Worm (Caenorhabditis elegans) whole organism, mixed stage, embryonic: ENCODE measurements around the gene F36D3.16.

Experiments used
- M03D4.4 ChIP-seq: sonication (generic microtip); optimal IDR thresholded peaks from 2 replicates; lab custom pipeline; 2017; ENCODE audit warnings: mild to moderate bottlenecking, missing genetic modification characterization, missing compliant biosample characterization
- blmp-1 ChIP-seq: fragments of 150-350 bp; optimal IDR thresholded peaks from 2 replicates; lab custom pipeline; 2014; ENCODE audit warnings: missing biosample characterization, missing genetic modification characterization
- ceh-39 ChIP-seq: fragments of 150-350 bp; optimal IDR thresholded peaks from 2 replicates; lab custom pipeline; 2014; ENCODE audit warnings: missing biosample characterization, missing genetic modification characterization
- ceh-43 ChIP-seq: fragments of 200-800 bp; sonication (Bioruptor generic); optimal IDR thresholded peaks from 2 replicates; lab custom pipeline; 2018; ENCODE audit warnings: mild to moderate bottlenecking, missing genetic modification characterization, moderate library complexity, missing compliant biosample characterization
- ceh-83 ChIP-seq: fragments of 200-800 bp; sonication (Bioruptor generic); optimal IDR thresholded peaks from 2 replicates; lab custom pipeline; 2018; ENCODE audit warnings: mild to moderate bottlenecking, missing genetic modification characterization, missing compliant biosample characterization
- drap-1 ChIP-seq: fragments of 200-800 bp; sonication (Bioruptor generic); optimal IDR thresholded peaks from 3 replicates; lab custom pipeline; 2018; ENCODE audit warnings: mild to moderate bottlenecking, missing genetic modification characterization, missing compliant biosample characterization
- elt-3 ChIP-seq: fragments of 150-350 bp; optimal IDR thresholded peaks from 2 replicates; lab custom pipeline; 2014; ENCODE audit warnings: missing biosample characterization, missing genetic modification characterization
- flh-1 ChIP-seq: fragments of 200-800 bp; sonication (Bioruptor generic); optimal IDR thresholded peaks from 2 replicates; lab custom pipeline; 2018; ENCODE audit warnings: mild to moderate bottlenecking, missing genetic modification characterization, moderate library complexity, missing compliant biosample characterization
- ham-2 ChIP-seq: fragments of 200-800 bp; sonication (Bioruptor generic); optimal IDR thresholded peaks from 2 replicates; lab custom pipeline; 2018; ENCODE audit warnings: mild to moderate bottlenecking, missing genetic modification characterization, missing compliant biosample characterization
- hlh-1 ChIP-seq: fragments of 150-350 bp; optimal IDR thresholded peaks from 2 replicates; lab custom pipeline; 2014; ENCODE audit warnings: missing biosample characterization, missing genetic modification reagents, missing genetic modification characterization
- lin-13 ChIP-seq: fragments of 150-350 bp; optimal IDR thresholded peaks from 2 replicates; lab custom pipeline; 2014; ENCODE audit warnings: missing biosample characterization, missing genetic modification characterization
- lsy-2 ChIP-seq: fragments of 150-350 bp; optimal IDR thresholded peaks from 2 replicates; lab custom pipeline; 2014; ENCODE audit warnings: missing biosample characterization, missing genetic modification characterization
- mab-5 ChIP-seq: fragments of 150-350 bp; optimal IDR thresholded peaks from 2 replicates; lab custom pipeline; 2014; ENCODE audit warnings: missing biosample characterization, missing genetic modification characterization
- mep-1 ChIP-seq: fragments of 150-350 bp; optimal IDR thresholded peaks from 2 replicates; lab custom pipeline; 2017; ENCODE audit warnings: missing biosample characterization, missing genetic modification reagents, missing genetic modification characterization, inconsistent platforms
- mls-2 ChIP-seq: sonication (generic microtip); optimal IDR thresholded peaks from 2 replicates; lab custom pipeline; 2016; ENCODE audit warnings: mild to moderate bottlenecking, missing genetic modification characterization, moderate library complexity, missing compliant biosample characterization
- nhr-2 ChIP-seq: fragments of 150-350 bp; optimal IDR thresholded peaks from 2 replicates; lab custom pipeline; 2014; ENCODE audit warnings: missing biosample characterization, missing genetic modification characterization
- nhr-237 ChIP-seq: fragments of 150-350 bp; optimal IDR thresholded peaks from 2 replicates; lab custom pipeline; 2014; ENCODE audit warnings: missing biosample characterization, missing genetic modification characterization
- nhr-28 ChIP-seq: fragments of 150-350 bp; optimal IDR thresholded peaks from 2 replicates; lab custom pipeline; 2014; ENCODE audit warnings: missing biosample characterization, missing genetic modification characterization
- nhr-76 ChIP-seq: sonication (generic microtip); optimal IDR thresholded peaks from 2 replicates; lab custom pipeline; 2017; ENCODE audit warnings: missing biosample characterization, missing genetic modification characterization
- pha-4 ChIP-seq: fragments of 150-350 bp; optimal IDR thresholded peaks from 2 replicates; lab custom pipeline; 2018; ENCODE audit warnings: missing biosample characterization, missing genetic modification reagents, missing genetic modification characterization
- sem-2 ChIP-seq: fragments of 200-800 bp; sonication (Bioruptor generic); optimal IDR thresholded peaks from 2 replicates; lab custom pipeline; 2018; ENCODE audit warnings: mild to moderate bottlenecking, missing genetic modification characterization, missing compliant biosample characterization
- snpc-4 ChIP-seq: fragments of 150-350 bp; optimal IDR thresholded peaks from 2 replicates; lab custom pipeline; 2014; ENCODE audit warnings: missing biosample characterization, missing genetic modification characterization
- tbx-8 ChIP-seq: fragments of 200-800 bp; sonication (Bioruptor generic); optimal IDR thresholded peaks from 2 replicates; lab custom pipeline; 2018; ENCODE audit warnings: mild to moderate bottlenecking, missing genetic modification characterization, moderate library complexity, missing compliant biosample characterization
- unc-120 ChIP-seq: sonication (generic microtip); optimal IDR thresholded peaks from 2 replicates; lab custom pipeline; 2017; ENCODE audit warnings: missing genetic modification characterization, missing compliant biosample characterization; ENCODE audit not compliant: poor library complexity, severe bottlenecking
- unc-62 ChIP-seq: fragments of 150-350 bp; optimal IDR thresholded peaks from 2 replicates; lab custom pipeline; 2014; ENCODE audit warnings: missing biosample characterization, missing genetic modification reagents, missing genetic modification characterization
- zip-8 ChIP-seq: fragments of 150-350 bp; optimal IDR thresholded peaks from 2 replicates; lab custom pipeline; 2014; ENCODE audit warnings: missing biosample characterization, missing genetic modification characterization
- ztf-11 ChIP-seq: fragments of 150-350 bp; optimal IDR thresholded peaks from 2 replicates; lab custom pipeline; 2014; ENCODE audit warnings: missing biosample characterization, missing genetic modification characterization

Gene F36D3.16

DNA sequence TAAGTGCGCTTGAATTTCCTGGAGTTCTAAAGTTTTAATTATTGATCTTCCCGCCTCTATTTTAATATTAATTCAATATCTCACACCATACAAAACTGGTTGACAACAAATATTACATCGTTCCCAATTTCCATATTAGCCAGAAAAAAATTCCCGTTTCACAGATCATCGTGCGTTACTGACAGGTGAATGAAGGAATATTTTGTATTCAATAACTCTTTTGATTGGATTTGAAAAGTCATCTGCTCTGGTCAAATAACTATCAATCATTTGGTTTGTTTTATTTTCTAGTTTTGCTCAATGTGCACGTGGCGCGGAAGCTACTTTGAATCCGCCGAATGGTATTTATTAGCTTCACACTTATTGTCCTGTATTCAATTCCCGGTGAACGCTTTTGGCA lies 44.2 kb upstream of the F36D3.16 start, which contains the start of gene srh-139:
TSS of gene srh-139 (plus strand) at position 301 of the 400 bp plus-strand sequence.
- TF ChIP-seq ztf-11 (no peak), tbx-8 (GFP tag; lab: Kevin White, UChicago) (no peak), ceh-83 (GFP tag; lab: Kevin White, UChicago) (no peak), lin-13 (tag; lab: Kevin White, UChicago) (no peak), mep-1 (tag; lab: Kevin White, UChicago) (no peak), pha-4 (tag; lab: Kevin White, UChicago) (no peak), unc-120 (tag; lab: Kevin White, UChicago) (no peak), snpc-4 (tag; lab: Kevin White, UChicago) (no peak), nhr-28 (tag; lab: Kevin White, UChicago) (no peak), drap-1 (GFP tag; lab: Kevin White, UChicago) (no peak)
- TF ChIP-seq, all 35 proteins: peak for 0

DNA sequence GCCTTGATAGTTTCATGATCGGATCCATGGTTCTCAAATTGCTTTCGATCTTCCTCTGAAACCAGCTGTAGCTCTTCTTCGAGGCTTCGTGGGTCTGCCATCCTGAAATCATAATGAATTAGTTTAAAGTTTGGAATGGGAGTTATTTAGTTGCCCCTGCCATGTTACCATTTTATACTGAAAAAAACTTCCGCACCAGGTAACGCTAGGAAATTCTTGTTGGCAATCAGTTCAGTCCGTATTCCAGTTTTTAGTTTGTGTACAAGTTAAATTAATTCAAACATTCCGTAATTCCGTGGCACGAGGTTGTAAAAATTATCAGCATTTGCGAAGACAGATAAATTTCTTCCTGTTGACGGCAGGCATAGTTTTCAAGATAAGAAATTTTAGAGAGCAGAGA lies 40.4 kb upstream of the F36D3.16 start, which contains the start of gene Y32B12A.5:
TSS of gene Y32B12A.5 (minus strand) at position 101 of the 400 bp plus-strand sequence.
- TF ChIP-seq ceh-43 (GFP tag; lab: Kevin White, UChicago) (no peak), nhr-28 (tag; lab: Kevin White, UChicago) (no peak), lin-13 (tag; lab: Kevin White, UChicago) (no peak), mls-2 (tag; lab: Kevin White, UChicago) (no peak), sem-2 (GFP tag; lab: Kevin White, UChicago) (no peak), snpc-4 (tag; lab: Kevin White, UChicago) (no peak), hlh-1 (tag; lab: Kevin White, UChicago) (no peak), nhr-237 (tag; lab: Kevin White, UChicago) (no peak), mab-5 (tag; lab: Kevin White, UChicago) (no peak), ztf-11 (no peak), zip-8 (tag; lab: Kevin White, UChicago) (no peak), M03D4.4 (tag; lab: Kevin White, UChicago) (no peak), nhr-76 (no peak)
- TF ChIP-seq, all 35 proteins: peak for 0

DNA sequence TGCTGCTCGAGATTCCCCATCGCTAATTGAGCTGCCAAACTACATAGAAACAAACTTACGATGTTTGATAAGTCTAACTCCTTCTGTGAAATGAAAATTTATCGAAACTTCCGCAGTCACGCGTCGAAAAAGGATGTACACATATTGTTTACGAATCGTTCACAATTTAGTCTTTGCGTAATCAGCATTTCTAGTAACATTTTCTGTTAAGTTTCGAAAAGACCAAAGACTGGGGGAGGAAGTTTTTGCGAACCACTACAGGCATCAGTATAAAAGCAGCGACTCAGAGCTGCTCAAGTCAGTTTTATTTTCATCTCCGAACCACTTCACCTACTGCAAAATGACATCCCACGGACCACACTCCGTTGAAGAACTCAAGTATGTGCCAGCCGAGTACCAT lies 39.7 kb upstream of the F36D3.16 start, which contains the start of gene sqst-4:
TSS of gene sqst-4 (plus strand) at position 301 of the 400 bp plus-strand sequence.
- TF ChIP-seq pha-4 (tag; lab: Kevin White, UChicago) (no peak), tbx-8 (GFP tag; lab: Kevin White, UChicago) (no peak), ceh-83 (GFP tag; lab: Kevin White, UChicago) (no peak), unc-120 (tag; lab: Kevin White, UChicago) (no peak), hlh-1 (tag; lab: Kevin White, UChicago) (no peak), unc-62 (GFP tag; lab: Kevin White, UChicago) (no peak), lsy-2 (tag; lab: Kevin White, UChicago) (no peak), ztf-11 (no peak), zip-8 (tag; lab: Kevin White, UChicago) (no peak), mab-5 (tag; lab: Kevin White, UChicago) (no peak), blmp-1 (tag; lab: Kevin White, UChicago) (no peak), flh-1 (no peak)

DNA sequence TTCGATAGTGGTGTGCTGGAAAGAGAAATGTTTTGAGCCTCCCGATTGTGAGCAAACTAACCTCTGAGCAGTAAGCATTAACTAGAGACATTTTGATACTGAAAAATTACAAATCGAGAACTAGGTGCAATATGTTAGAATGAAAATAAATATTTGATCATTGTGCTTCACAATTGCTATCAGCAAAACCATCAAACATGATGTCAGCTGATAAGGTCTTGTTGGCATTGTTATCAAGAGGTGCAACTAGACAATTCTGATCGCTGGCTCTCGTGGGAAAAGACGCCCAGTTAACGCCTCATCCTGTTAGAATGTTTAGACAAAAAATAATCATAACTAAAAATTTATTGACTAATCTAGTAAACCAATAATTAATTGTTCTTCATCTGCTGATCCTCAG lies 33.5 kb upstream of the F36D3.16 start, which contains the start of gene comt-2:
TSS of gene comt-2 (minus strand) at position 131 of the 400 bp plus-strand sequence.
- TF ChIP-seq ceh-83 (GFP tag; lab: Kevin White, UChicago), result no peak
- TF ChIP-seq mep-1 (tag; lab: Kevin White, UChicago), result no peak
- TF ChIP-seq ham-2 (GFP tag; lab: Kevin White, UChicago), result no peak
- no peak for TF ChIP-seq blmp-1 (tag; lab: Kevin White, UChicago)
- TF ChIP-seq elt-3 (tag; lab: Kevin White, UChicago), result no peak
- no peak for TF ChIP-seq pha-4 (tag; lab: Kevin White, UChicago)
- TF ChIP-seq M03D4.4 (tag; lab: Kevin White, UChicago), result no peak

DNA sequence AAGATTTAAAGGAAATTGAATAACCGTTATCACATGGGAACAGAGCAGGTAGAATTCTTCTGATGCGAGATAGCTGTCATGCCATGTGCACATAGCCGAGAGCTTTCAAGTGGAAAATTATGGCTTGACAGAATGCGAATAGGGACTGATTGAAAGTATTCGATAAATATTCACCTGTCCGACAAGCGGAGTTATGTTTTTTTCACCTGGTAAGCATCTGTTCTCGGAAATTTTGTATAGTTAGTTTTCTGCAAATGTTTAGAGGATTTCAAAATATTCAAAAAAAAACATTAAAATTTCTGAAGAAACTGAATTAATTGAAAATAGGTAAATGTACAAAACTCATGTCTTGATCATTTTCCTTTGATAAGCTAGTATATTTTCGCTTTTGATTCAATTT lies 30.4 kb upstream of the F36D3.16 start, which contains the start of gene srh-136:
TSS of gene srh-136 (minus strand) at position 93 of the 400 bp plus-strand sequence.
- TF ChIP-seq drap-1 (GFP tag; lab: Kevin White, UChicago) (no peak), ceh-43 (GFP tag; lab: Kevin White, UChicago) (no peak), nhr-237 (tag; lab: Kevin White, UChicago) (no peak), ceh-83 (GFP tag; lab: Kevin White, UChicago) (no peak), unc-120 (tag; lab: Kevin White, UChicago) (no peak), mab-5 (tag; lab: Kevin White, UChicago) (no peak), M03D4.4 (tag; lab: Kevin White, UChicago) (no peak), tbx-8 (GFP tag; lab: Kevin White, UChicago) (no peak), zip-8 (tag; lab: Kevin White, UChicago) (no peak), ceh-39 (tag; lab: Kevin White, UChicago) (no peak), nhr-2 (tag; lab: Kevin White, UChicago) (no peak), nhr-76 (no peak)
